Fruit fly (Drosophila melanogaster): Measurements from ENCODE around the gene eIF3e.

The eIF3e gene

dm6 chr3L:16768001-16768652 lies 18.6 kb downstream of the eIF3e start (continued):
- TF ChIP-seq jumu (GFP tag; optimal IDR thresholded peaks at IDR 0.05) (peak; percentile 14), chif (GFP tag; optimal IDR thresholded peaks at IDR 0.05) (peak; percentile 12 to 36), CG8281 (tag; optimal IDR thresholded peaks at IDR 0.05) (peak; percentile 4), CG14441 (GFP tag; IDR thresholded peaks at IDR 0.05) (0 out of 2 replicates have a peak, but pooled peaks have one; percentile 44), B-H1 (GFP tag; IDR thresholded peaks at IDR 0.05) (peak; percentile 35; the same call in 2 of the 3 replicates), vvl (GFP tag; IDR thresholded peaks at IDR 0.05) (peak; percentile 49; the same call in 1 of the 2 replicates), CG13424 (tag; optimal IDR thresholded peaks at IDR 0.05) (peak; percentile 4), unpg (GFP tag; optimal IDR thresholded peaks at IDR 0.05) (peak; percentile 49), Xbp1 (GFP tag; optimal IDR thresholded peaks at IDR 0.05) (peak; percentile 42), CG4404 (GFP tag; IDR thresholded peaks at IDR 0.05) (peak; percentile 79), Hmx (GFP tag; optimal IDR thresholded peaks at IDR 0.05) (no peak), sens (GFP tag) (peak; percentile 94), Six4 (GFP tag; optimal IDR thresholded peaks at IDR 0.05) (no peak), CG1233 (GFP tag; optimal IDR thresholded peaks at IDR 0.05) (peak; percentile 44), Oli (tag; optimal IDR thresholded peaks at IDR 0.05) (peak; percentile 50), CG18476 (GFP tag; optimal IDR thresholded peaks at IDR 0.05) (no peak), Hsf (GFP tag; optimal IDR thresholded peaks at IDR 0.05) (peak; percentile 29), CG9727 (GFP tag; optimal IDR thresholded peaks at IDR 0.05) (peak; percentile 63), Atf-2 (GFP tag; optimal IDR thresholded peaks at IDR 0.05) (no peak), CG4854 (GFP tag; optimal IDR thresholded peaks at IDR 0.05) (no peak), dmrt11E (tag; optimal IDR thresholded peaks at IDR 0.05) (peak; percentile 69), run (tag; optimal IDR thresholded peaks at IDR 0.05) (no peak), ttk (GFP tag; IDR thresholded peaks at IDR 0.05) (peak; percentile 15; the same call in 1 of the 2 replicates), CG6813 (GFP tag; optimal IDR thresholded peaks at IDR 0.05) (peak; percentile 5), slbo (GFP tag; IDR thresholded peaks at IDR 0.05) (peak; percentile 9; the same call in 1 of the 2 replicates), CG18262 (tag; optimal IDR thresholded peaks at IDR 0.05) (peak; percentile 66), CG7786 (GFP tag; optimal IDR thresholded peaks at IDR 0.05) (no peak), kay (GFP tag; optimal IDR thresholded peaks at IDR 0.05) (peak; percentile 1), Ssrp (tag; optimal IDR thresholded peaks at IDR 0.05) (peak; percentile 27), CG17359 (tag; optimal IDR thresholded peaks at IDR 0.05) (peak; percentile 55), CG16815 (GFP tag; optimal IDR thresholded peaks at IDR 0.05) (peak; percentile 40), Gug (GFP tag; IDR thresholded peaks at IDR 0.05) (peak; percentile 32; the same call in 1 of the 4 replicates), CG5245 (GFP tag; optimal IDR thresholded peaks at IDR 0.05) (no peak), fd102C (GFP tag; optimal IDR thresholded peaks at IDR 0.05) (peak; percentile 55), org-1 (GFP tag; optimal IDR thresholded peaks at IDR 0.05) (peak; percentile 34), phol (tag; optimal IDR thresholded peaks at IDR 0.05) (peak; percentile 66), C15 (GFP tag; IDR thresholded peaks at IDR 0.05) (no peak), E2f2 (GFP tag; IDR thresholded peaks at IDR 0.05) (peak; percentile 27; the same call in 1 of the 2 replicates), CG17829 (tag; optimal IDR thresholded peaks at IDR 0.05) (peak; percentile 54), lola (GFP tag; optimal IDR thresholded peaks at IDR 0.05) (peak in 1 of 3 experiments; percentile 44), hkb (optimal IDR thresholded peaks at IDR 0.05) (no peak), hkb (GFP tag; IDR thresholded peaks at IDR 0.05) (0 out of 2 replicates have a peak, but pooled peaks have one; percentile 28), CG10209 (GFP tag; optimal IDR thresholded peaks at IDR 0.05) (peak; percentile 8), ewg (GFP tag; optimal IDR thresholded peaks at IDR 0.05) (peak; percentile 13), CG4328 (GFP tag; optimal IDR thresholded peaks at IDR 0.05) (no peak), croc (GFP tag; conservative IDR thresholded peaks at IDR 0.05) (peak; percentile 32; the same call in 1 of the 3 replicates), CG12391 (tag; optimal IDR thresholded peaks at IDR 0.05) (peak; percentile 45), Hr78 (GFP tag; optimal IDR thresholded peaks at IDR 0.05) (no peak), ara (GFP tag; IDR thresholded peaks at IDR 0.05) (peak; percentile 52; the same call in 1 of the 2 replicates)
